Worm (Caenorhabditis elegans) whole organism, late embryonic: ENCODE results near the gene kin-26.
A peak's percentile ranks its signal among the peaks of the same experiment; 100 is the strongest.

Source experiments
- C08G9.2 ChIP-seq: sonication (generic microtip); optimal IDR thresholded peaks from 2 replicates; lab custom pipeline; 2016; ENCODE audit warnings: mild to moderate bottlenecking, missing genetic modification characterization, moderate library complexity, missing compliant biosample characterization
- F13H6.1 ChIP-seq: sonication (generic microtip); optimal IDR thresholded peaks from 2 replicates; lab custom pipeline; 2016; ENCODE audit warnings: missing genetic modification characterization, missing compliant biosample characterization
- K02D7.2 ChIP-seq: sonication (generic microtip); optimal IDR thresholded peaks from 2 replicates; lab custom pipeline; 2017; ENCODE audit warnings: mild to moderate bottlenecking, missing genetic modification characterization, missing compliant biosample characterization
- Y22D7AL.16 ChIP-seq: sonication (generic microtip); optimal IDR thresholded peaks from 2 replicates; lab custom pipeline; 2016; ENCODE audit warnings: missing genetic modification characterization, missing compliant biosample characterization
- ahr-1 ChIP-seq: sonication (generic microtip); optimal IDR thresholded peaks from 2 replicates; lab custom pipeline; 2016; ENCODE audit warnings: missing genetic modification characterization, missing compliant biosample characterization
- ama-1 ChIP-seq: fragments of 150-350 bp; optimal IDR thresholded peaks from 2 replicates; lab custom pipeline; 2014
- ceh-19 ChIP-seq: fragments of 200-800 bp; sonication (Bioruptor generic); optimal IDR thresholded peaks from 2 replicates; lab custom pipeline; 2018; ENCODE audit warnings: mild to moderate bottlenecking, missing genetic modification characterization, missing compliant biosample characterization
- ceh-22 ChIP-seq: sonication (generic microtip); optimal IDR thresholded peaks from 2 replicates; lab custom pipeline; 2017; ENCODE audit warnings: missing biosample characterization, missing genetic modification characterization
- ceh-30 ChIP-seq: fragments of 150-350 bp; optimal IDR thresholded peaks from 2 replicates; lab custom pipeline; 2014; ENCODE audit warnings: missing biosample characterization, missing genetic modification characterization
- ceh-31 ChIP-seq: sonication (generic microtip); optimal IDR thresholded peaks from 2 replicates; lab custom pipeline; 2016; ENCODE audit warnings: missing genetic modification characterization, missing compliant biosample characterization
- ceh-34 ChIP-seq: sonication (generic microtip); optimal IDR thresholded peaks from 2 replicates; lab custom pipeline; 2016; ENCODE audit warnings: mild to moderate bottlenecking, missing genetic modification characterization, missing compliant biosample characterization
- ceh-45 ChIP-seq: fragments of 200-800 bp; sonication (Bioruptor generic); IDR thresholded peaks from 2 replicates; pipeline ENCODE4 v1.3.6; 2022; ENCODE audit warnings: missing genetic modification reagents, missing genetic modification characterization, missing compliant biosample characterization
- ceh-6 ChIP-seq: fragments of 200-800 bp; sonication (Bioruptor generic); optimal IDR thresholded peaks from 2 replicates; lab custom pipeline; 2018; ENCODE audit warnings: mild to moderate bottlenecking, missing genetic modification characterization, missing compliant biosample characterization
- ceh-9 ChIP-seq: sonication (generic microtip); optimal IDR thresholded peaks from 2 replicates; lab custom pipeline; 2016; ENCODE audit warnings: mild to moderate bottlenecking, missing genetic modification characterization, inconsistent platforms, missing compliant biosample characterization
- dmd-4 ChIP-seq: sonication (generic microtip); optimal IDR thresholded peaks from 2 replicates; lab custom pipeline; 2016; ENCODE audit warnings: borderline replicate concordance, missing genetic modification characterization, missing compliant biosample characterization
- dve-1 ChIP-seq: sonication (generic microtip); optimal IDR thresholded peaks from 2 replicates; lab custom pipeline; 2017; ENCODE audit warnings: antibody characterized with exemption, mild to moderate bottlenecking, missing genetic modification characterization, missing compliant biosample characterization
- elt-4 ChIP-seq: sonication (generic microtip); optimal IDR thresholded peaks from 2 replicates; lab custom pipeline; 2016; ENCODE audit warnings: missing genetic modification characterization, missing compliant biosample characterization
- ets-4 ChIP-seq: sonication (generic microtip); optimal IDR thresholded peaks from 2 replicates; lab custom pipeline; 2016; ENCODE audit warnings: missing genetic modification characterization, missing compliant biosample characterization
- fax-1 ChIP-seq: sonication (generic microtip); optimal IDR thresholded peaks from 2 replicates; lab custom pipeline; 2016; ENCODE audit warnings: missing genotype, missing genetic modification characterization, missing compliant biosample characterization
- fkh-6 ChIP-seq: sonication (generic microtip); optimal IDR thresholded peaks from 2 replicates; lab custom pipeline; 2016; ENCODE audit warnings: missing genetic modification characterization, missing compliant biosample characterization
- hlh-13 ChIP-seq: fragments of 200-800 bp; sonication (Bioruptor generic); optimal IDR thresholded peaks from 2 replicates; lab custom pipeline; 2018; ENCODE audit warnings: mild to moderate bottlenecking, missing genetic modification characterization, missing compliant biosample characterization
- hlh-30 ChIP-seq: sonication (generic microtip); optimal IDR thresholded peaks from 2 replicates; lab custom pipeline; 2017; ENCODE audit warnings: antibody characterized with exemption, missing genetic modification characterization, missing compliant biosample characterization; ENCODE audit not compliant: insufficient read depth
- hlh-8 ChIP-seq: sonication (generic microtip); optimal IDR thresholded peaks from 2 replicates; lab custom pipeline; 2016; ENCODE audit warnings: missing genotype, missing genetic modification characterization, missing compliant biosample characterization
- lim-6 ChIP-seq: sonication (generic microtip); optimal IDR thresholded peaks from 2 replicates; lab custom pipeline; 2016; ENCODE audit warnings: missing genetic modification characterization, missing compliant biosample characterization
- lin-11 ChIP-seq: fragments of 200-800 bp; sonication (Bioruptor generic); optimal IDR thresholded peaks from 2 replicates; lab custom pipeline; 2018; ENCODE audit warnings: mild to moderate bottlenecking, missing genetic modification characterization, missing compliant biosample characterization
- mec-3 ChIP-seq: sonication (generic microtip); optimal IDR thresholded peaks from 2 replicates; lab custom pipeline; 2016; ENCODE audit warnings: borderline replicate concordance, missing genetic modification characterization, missing compliant biosample characterization
- nfya-1 ChIP-seq: sonication (generic microtip); optimal IDR thresholded peaks from 2 replicates; lab custom pipeline; 2017; ENCODE audit warnings: missing genetic modification characterization, mild to moderate bottlenecking, missing compliant biosample characterization, antibody characterized with exemption, moderate library complexity
- nhr-11 ChIP-seq: fragments of 150-350 bp; optimal IDR thresholded peaks from 2 replicates; lab custom pipeline; 2014; ENCODE audit warnings: missing biosample characterization, missing genetic modification characterization
- nhr-232 ChIP-seq: sonication (generic microtip); optimal IDR thresholded peaks from 2 replicates; lab custom pipeline; 2016; ENCODE audit warnings: missing genetic modification characterization, missing compliant biosample characterization
- npax-4 ChIP-seq: sonication (generic microtip); optimal IDR thresholded peaks from 2 replicates; lab custom pipeline; 2016; ENCODE audit warnings: missing genetic modification characterization, missing compliant biosample characterization
- odd-2 ChIP-seq: sonication (generic microtip); optimal IDR thresholded peaks from 2 replicates; lab custom pipeline; 2017; ENCODE audit warnings: antibody characterized with exemption, mild to moderate bottlenecking, missing genetic modification characterization, missing compliant biosample characterization
- pag-3 ChIP-seq: sonication (generic microtip); optimal IDR thresholded peaks from 2 replicates; lab custom pipeline; 2016; ENCODE audit warnings: missing compliant biosample characterization, missing genetic modification characterization, borderline replicate concordance
- pat-9 ChIP-seq: fragments of 200-800 bp; sonication (Bioruptor generic); optimal IDR thresholded peaks from 2 replicates; lab custom pipeline; 2018; ENCODE audit warnings: mild to moderate bottlenecking, missing genetic modification characterization, moderate library complexity, missing compliant biosample characterization
- pha-2 ChIP-seq: sonication (generic microtip); optimal IDR thresholded peaks from 2 replicates; lab custom pipeline; 2017; ENCODE audit warnings: mild to moderate bottlenecking, missing genetic modification characterization, missing compliant biosample characterization
- pha-4 ChIP-seq: fragments of 150-350 bp; optimal IDR thresholded peaks from 2 replicates; lab custom pipeline; 2018; ENCODE audit warnings: missing biosample characterization, missing genetic modification reagents, missing genetic modification characterization
- pqm-1 ChIP-seq: sonication (generic microtip); optimal IDR thresholded peaks from 2 replicates; lab custom pipeline; 2016; ENCODE audit warnings: missing genetic modification characterization, missing compliant biosample characterization
- pros-1 ChIP-seq: fragments of 150-350 bp; optimal IDR thresholded peaks from 2 replicates; lab custom pipeline; 2014; ENCODE audit warnings: missing biosample characterization, missing genetic modification reagents, missing genetic modification characterization
- ref-2 ChIP-seq: sonication (generic microtip); optimal IDR thresholded peaks from 2 replicates; lab custom pipeline; 2016; ENCODE audit warnings: missing genetic modification characterization, missing compliant biosample characterization
- rnt-1 ChIP-seq: sonication (generic microtip); optimal IDR thresholded peaks from 2 replicates; lab custom pipeline; 2016; ENCODE audit warnings: missing genetic modification characterization, missing compliant biosample characterization
- sdc-2 ChIP-seq: sonication (generic microtip); optimal IDR thresholded peaks from 2 replicates; lab custom pipeline; 2016; ENCODE audit warnings: missing genotype, missing genetic modification characterization, missing compliant biosample characterization
- sox-2 ChIP-seq: fragments of 200-800 bp; sonication (Bioruptor generic); IDR thresholded peaks from 2 replicates; pipeline ENCODE4 v1.3.6; 2022; ENCODE audit warnings: missing genetic modification reagents, missing genetic modification characterization, missing compliant biosample characterization
- sox-4 ChIP-seq: sonication (generic microtip); optimal IDR thresholded peaks from 2 replicates; lab custom pipeline; 2017; ENCODE audit warnings: mild to moderate bottlenecking, missing genetic modification characterization, inconsistent platforms, missing compliant biosample characterization
- syd-9 ChIP-seq: sonication (generic microtip); optimal IDR thresholded peaks from 2 replicates; lab custom pipeline; 2016; ENCODE audit warnings: mild to moderate bottlenecking, missing genetic modification characterization, moderate library complexity, missing compliant biosample characterization
- tbx-7 ChIP-seq: sonication (generic microtip); optimal IDR thresholded peaks from 2 replicates; lab custom pipeline; 2016; ENCODE audit warnings: missing genotype, missing genetic modification characterization, missing compliant biosample characterization
- unc-42 ChIP-seq: sonication (generic microtip); optimal IDR thresholded peaks from 2 replicates; lab custom pipeline; 2016; ENCODE audit warnings: missing genotype, missing genetic modification characterization, missing compliant biosample characterization
- unc-55 ChIP-seq: sonication (generic microtip); optimal IDR thresholded peaks from 2 replicates; lab custom pipeline; 2017; ENCODE audit warnings: missing biosample characterization, missing genetic modification reagents, missing genetic modification characterization
- unc-86 ChIP-seq: sonication (generic microtip); optimal IDR thresholded peaks from 2 replicates; lab custom pipeline; 2016; ENCODE audit warnings: missing genetic modification characterization, missing compliant biosample characterization
- zip-5 ChIP-seq: sonication (generic microtip); optimal IDR thresholded peaks from 2 replicates; lab custom pipeline; 2016; ENCODE audit warnings: missing genetic modification characterization, missing compliant biosample characterization
- ztf-16 ChIP-seq: sonication (generic microtip); optimal IDR thresholded peaks from 2 replicates; lab custom pipeline; 2017; ENCODE audit warnings: missing genetic modification characterization, missing compliant biosample characterization

kin-26 gene

DNA sequence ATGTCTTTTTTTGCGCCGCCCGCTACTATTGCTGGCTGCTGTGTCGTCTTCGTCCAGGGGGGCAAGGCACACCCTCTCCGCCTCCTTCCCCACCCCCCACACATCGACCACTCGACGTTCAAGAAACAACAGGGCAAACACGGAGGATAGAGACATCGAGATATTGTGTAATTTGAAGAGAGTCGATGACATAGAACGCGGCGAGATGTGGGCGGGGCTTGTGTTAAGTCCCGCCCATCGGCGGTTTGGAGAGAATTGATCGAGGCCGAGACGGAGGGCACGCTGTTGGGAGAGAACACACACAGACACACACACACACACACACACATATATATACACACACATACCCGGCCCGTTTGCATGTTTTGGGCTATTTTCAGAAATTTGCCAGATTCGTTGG lies 32.1 kb downstream of the kin-26 start (continued):
- TF ChIP-seq fkh-6 (tag; lab: Kevin White, UChicago) (peak; percentile 34), unc-42 (tag; lab: Kevin White, UChicago) (peak; percentile 33), ceh-45 (GFP tag; lab: Robert Waterston, UW) (no peak), fax-1 (tag; lab: Kevin White, UChicago) (no peak), K02D7.2 (tag; lab: Kevin White, UChicago) (no peak), ama-1 (lab: Kevin White, UChicago) (no peak), pha-4 (no peak), ceh-22 (peak; percentile 64), pros-1 (tag; lab: Kevin White, UChicago) (peak; percentile 67), C08G9.2 (tag; lab: Kevin White, UChicago) (peak; percentile 51), ceh-19 (GFP tag; lab: Kevin White, UChicago) (peak; percentile 74), pat-9 (peak; percentile 4), lim-6 (tag; lab: Kevin White, UChicago) (peak; percentile 0), ceh-9 (tag; lab: Kevin White, UChicago) (no peak), unc-86 (tag; lab: Kevin White, UChicago) (no peak), hlh-8 (tag; lab: Kevin White, UChicago) (no peak), nhr-232 (no peak), Y22D7AL.16 (no peak), ets-4 (peak; percentile 2), tbx-7 (peak; percentile 36), hlh-13 (GFP tag; lab: Kevin White, UChicago) (no peak), pqm-1 (tag; lab: Kevin White, UChicago) (peak; percentile 9), ref-2 (tag; lab: Kevin White, UChicago) (peak; percentile 87), nfya-1 (tag; lab: Kevin White, UChicago) (peak; percentile 84), npax-4 (tag; lab: Kevin White, UChicago) (no peak), elt-4 (tag; lab: Kevin White, UChicago) (no peak), ceh-31 (tag; lab: Kevin White, UChicago) (peak; percentile 85), ceh-6 (GFP tag; lab: Kevin White, UChicago) (peak; percentile 55), dve-1 (tag; lab: Kevin White, UChicago) (no peak), sox-4 (tag; lab: Kevin White, UChicago) (peak; percentile 12), sdc-2 (tag; lab: Kevin White, UChicago) (peak; percentile 43), nhr-11 (tag; lab: Kevin White, UChicago) (no peak), unc-55 (GFP tag; lab: Kevin White, UChicago) (peak; percentile 80), dmd-4 (tag; lab: Kevin White, UChicago) (peak; percentile 78), rnt-1 (peak; percentile 74), pag-3 (tag; lab: Kevin White, UChicago) (no peak), syd-9 (tag; lab: Kevin White, UChicago) (peak; percentile 39), F13H6.1 (peak; percentile 59), odd-2 (no peak), ceh-34 (peak; percentile 77), ztf-16 (no peak), sox-2 (GFP tag; lab: Robert Waterston, UW) (no peak; the same call in 1 of the 2 replicates), pha-2 (tag; lab: Kevin White, UChicago) (no peak), mec-3 (no peak), hlh-30 (tag; lab: Kevin White, UChicago) (peak; percentile 17), ahr-1 (peak; percentile 1), ceh-30 (peak; percentile 1), lin-11 (no peak), zip-5 (tag; lab: Kevin White, UChicago) (peak; percentile 14)
